Worm (Caenorhabditis elegans): Measurements from ENCODE around the gene irld-3.

- no peak for TF ChIP-seq ama-1 (optimal IDR thresholded peaks at IDR 0.05)
- TF ChIP-seq scrt-1 (GFP tag; IDR thresholded peaks at IDR 0.05) = no peak
- no peak for TF ChIP-seq ceh-13 (GFP tag; optimal IDR thresholded peaks at IDR 0.05)
- no peak for TF ChIP-seq ceh-36 (tag; optimal IDR thresholded peaks at IDR 0.05)
- TF ChIP-seq hmbx-1 (tag; optimal IDR thresholded peaks at IDR 0.05) = no peak
- no peak for TF ChIP-seq pes-1 (GFP tag; IDR thresholded peaks at IDR 0.05)
- TF ChIP-seq flt-1 (GFP tag; IDR thresholded peaks at IDR 0.05) = no peak
- TF ChIP-seq aly-1 (tag; optimal IDR thresholded peaks at IDR 0.05) = no peak
- TF ChIP-seq ets-7 (tag; optimal IDR thresholded peaks at IDR 0.05) = no peak
- TF ChIP-seq hmg-4 (GFP tag; optimal IDR thresholded peaks at IDR 0.05) = no peak
- TF ChIP-seq sea-1 (GFP tag; conservative IDR thresholded peaks at IDR 0.05) = no peak
- no peak for TF ChIP-seq tra-4 (tag; optimal IDR thresholded peaks at IDR 0.05)
- no peak for TF ChIP-seq F13C5.2 (tag; optimal IDR thresholded peaks at IDR 0.05)
Measured at ce11 chrV:3144494-3144893, 6.1 kb upstream of the irld-3 start, which contains the start of gene srab-10.
